Worm (Caenorhabditis elegans): Measurements from ENCODE around the gene F38B2.3.

ce11 chrX:11310285-11310838 is 24.2 kb upstream of the F38B2.3 start, which contains the start of gene F08G12.5:
- TF ChIP-seq nhr-23 (tag; optimal IDR thresholded peaks at IDR 0.05) (no peak), nhr-25 (tag; optimal IDR thresholded peaks at IDR 0.05) (no peak), aly-2 (tag; optimal IDR thresholded peaks at IDR 0.05) (no peak), ztf-11 (tag; optimal IDR thresholded peaks at IDR 0.05) (no peak), elt-3 (tag; optimal IDR thresholded peaks at IDR 0.05) (no peak), unc-62 (GFP tag; optimal IDR thresholded peaks at IDR 0.05) (no peak), ceh-82 (tag; optimal IDR thresholded peaks at IDR 0.05) (no peak), nhr-77 (tag; optimal IDR thresholded peaks at IDR 0.05) (no peak), lsy-2 (tag; optimal IDR thresholded peaks at IDR 0.05) (no peak), fos-1 (tag; optimal IDR thresholded peaks at IDR 0.05) (no peak)
